Worm (Caenorhabditis elegans): Measurements from ENCODE around the gene ppt-1.

- TF ChIP-seq nhr-237 (tag; optimal IDR thresholded peaks at IDR 0.05) (no peak), nhr-11 (tag; optimal IDR thresholded peaks at IDR 0.05) (no peak), lin-13 (GFP tag; optimal IDR thresholded peaks at IDR 0.05) (no peak), nhr-84 (tag; optimal IDR thresholded peaks at IDR 0.05) (no peak), elt-3 (tag; optimal IDR thresholded peaks at IDR 0.05) (no peak), elt-2 (tag; optimal IDR thresholded peaks at IDR 0.05) (no peak), pqm-1 (tag; optimal IDR thresholded peaks at IDR 0.05) (no peak), nhr-76 (tag; optimal IDR thresholded peaks at IDR 0.05) (no peak), swsn-7 (tag; optimal IDR thresholded peaks at IDR 0.05) (peak; percentile 9)
Measured at ce11 chrV:6593700-6594244, 32.4 kb downstream of the ppt-1 start, which contains the start of gene hcp-1.
